Worm (Caenorhabditis elegans): Measurements from ENCODE around the gene npax-3.

npax-3 gene

ce11 chrIV:10852403-10852802, 24.5 kb upstream of the npax-3 start:
- TF ChIP-seq W03F9.2 (tag; optimal IDR thresholded peaks at IDR 0.05), result no peak

- TF ChIP-seq dao-5 (tag; optimal IDR thresholded peaks at IDR 0.05) (no peak), W03F9.2 (tag; optimal IDR thresholded peaks at IDR 0.05) (no peak), him-1 (tag; optimal IDR thresholded peaks at IDR 0.05) (no peak)
Measured at ce11 chrIV:10851833-10852232, 23.9 kb upstream of the npax-3 start, which contains the start of gene T11G6.4. TSS of gene T11G6.4 (minus strand) at chrIV:10851933.

- no peak for TF ChIP-seq him-1 (tag; optimal IDR thresholded peaks at IDR 0.05)
- no peak for TF ChIP-seq dao-5 (tag; optimal IDR thresholded peaks at IDR 0.05)
- TF ChIP-seq W03F9.2 (tag; optimal IDR thresholded peaks at IDR 0.05), result no peak
Measured at ce11 chrIV:10851136-10851535, 23.2 kb upstream of the npax-3 start.

- TF ChIP-seq W03F9.2 (tag; optimal IDR thresholded peaks at IDR 0.05) (no peak), dao-5 (tag; optimal IDR thresholded peaks at IDR 0.05) (no peak), him-1 (tag; optimal IDR thresholded peaks at IDR 0.05) (no peak)
Measured at ce11 chrIV:10842705-10843364, 14.9 kb upstream of the npax-3 start, which contains the start of gene T11G6.5. TSS of gene T11G6.5 (minus strand) at chrIV:10842755.

ce11 chrIV:10842232-10842631, 14.3 kb upstream of the npax-3 start:
- TF ChIP-seq him-1 (tag; optimal IDR thresholded peaks at IDR 0.05) (no peak), dao-5 (tag; optimal IDR thresholded peaks at IDR 0.05) (no peak), W03F9.2 (tag; optimal IDR thresholded peaks at IDR 0.05) (no peak)

ce11 chrIV:10832148-10832547, 4.2 kb upstream of the npax-3 start, which contains the start of gene best-15:
TSS of gene best-15 (minus strand) at chrIV:10832248.
- TF ChIP-seq him-1 (tag; optimal IDR thresholded peaks at IDR 0.05), result no peak
- TF ChIP-seq dao-5 (tag; optimal IDR thresholded peaks at IDR 0.05), result no peak
- no peak for TF ChIP-seq W03F9.2 (tag; optimal IDR thresholded peaks at IDR 0.05)

- peak; percentile 69 for TF ChIP-seq him-1 (tag; optimal IDR thresholded peaks at IDR 0.05)
- TF ChIP-seq W03F9.2 (tag; optimal IDR thresholded peaks at IDR 0.05), result no peak
Measured at ce11 chrIV:10826029-10826428, 1.9 kb downstream of the npax-3 start.

- no peak for TF ChIP-seq dao-5 (tag; optimal IDR thresholded peaks at IDR 0.05)
- TF ChIP-seq him-1 (tag; optimal IDR thresholded peaks at IDR 0.05), result no peak
- TF ChIP-seq W03F9.2 (tag; optimal IDR thresholded peaks at IDR 0.05), result no peak
Measured at ce11 chrIV:10825383-10825782, 2.6 kb downstream of the npax-3 start.

- TF ChIP-seq W03F9.2 (tag; optimal IDR thresholded peaks at IDR 0.05) (peak; percentile 39), dao-5 (tag; optimal IDR thresholded peaks at IDR 0.05) (peak; percentile 57), him-1 (tag; optimal IDR thresholded peaks at IDR 0.05) (peak; percentile 65)
Measured at ce11 chrIV:10821672-10822304, 6.2 kb downstream of the npax-3 start.

- TF ChIP-seq him-1 (tag; optimal IDR thresholded peaks at IDR 0.05) (no peak), dao-5 (tag; optimal IDR thresholded peaks at IDR 0.05) (no peak), W03F9.2 (tag; optimal IDR thresholded peaks at IDR 0.05) (no peak)
Measured at ce11 chrIV:10820837-10821671, 6.9 kb downstream of the npax-3 start.

- no peak for TF ChIP-seq him-1 (tag; optimal IDR thresholded peaks at IDR 0.05)
Measured at ce11 chrIV:10820114-10820513, 7.8 kb downstream of the npax-3 start.

- TF ChIP-seq him-1 (tag; optimal IDR thresholded peaks at IDR 0.05) (no peak), W03F9.2 (tag; optimal IDR thresholded peaks at IDR 0.05) (no peak), dao-5 (tag; optimal IDR thresholded peaks at IDR 0.05) (no peak)
Measured at ce11 chrIV:10819049-10819448, 8.9 kb downstream of the npax-3 start.

- TF ChIP-seq him-1 (tag; optimal IDR thresholded peaks at IDR 0.05), result no peak
- TF ChIP-seq W03F9.2 (tag; optimal IDR thresholded peaks at IDR 0.05), result no peak
- TF ChIP-seq dao-5 (tag; optimal IDR thresholded peaks at IDR 0.05), result no peak
Measured at ce11 chrIV:10817030-10817429, 10.9 kb downstream of the npax-3 start.

- TF ChIP-seq dao-5 (tag; optimal IDR thresholded peaks at IDR 0.05) (no peak), him-1 (tag; optimal IDR thresholded peaks at IDR 0.05) (no peak), W03F9.2 (tag; optimal IDR thresholded peaks at IDR 0.05) (no peak)
Measured at ce11 chrIV:10815950-10816349, 12.0 kb downstream of the npax-3 start.

Measured in whole organism, L4/young adult.